Worm (Caenorhabditis elegans) whole organism, L1 larva: Measurements from ENCODE around the gene F56B3.9.

Source experiments
- C04F5.9 ChIP-seq: sonication (generic microtip); optimal IDR thresholded peaks from 2 replicates; lab custom pipeline; 2016; ENCODE audit warnings: missing genetic modification characterization, missing compliant biosample characterization
- C34B4.2 ChIP-seq: sonication (generic microtip); optimal IDR thresholded peaks from 2 replicates; lab custom pipeline; 2017; ENCODE audit warnings: mild to moderate bottlenecking, missing genetic modification characterization, missing compliant biosample characterization
- F16B12.6 ChIP-seq: fragments of 150-350 bp; optimal IDR thresholded peaks from 2 replicates; lab custom pipeline; 2014; ENCODE audit warnings: missing biosample characterization, missing genetic modification characterization
- aha-1 ChIP-seq: fragments of 150-350 bp; optimal IDR thresholded peaks from 2 replicates; lab custom pipeline; 2014; ENCODE audit warnings: missing biosample characterization, missing genetic modification characterization
- aly-2 ChIP-seq: fragments of 150-350 bp; optimal IDR thresholded peaks from 2 replicates; lab custom pipeline; 2014; ENCODE audit warnings: missing biosample characterization, missing genetic modification characterization
- ama-1 ChIP-seq: fragments of 150-350 bp; optimal IDR thresholded peaks from 2 replicates; lab custom pipeline; 2014
- blmp-1 ChIP-seq: fragments of 150-350 bp; optimal IDR thresholded peaks from 2 replicates; lab custom pipeline; 2014; ENCODE audit warnings: missing biosample characterization, missing genetic modification characterization
- ceh-63 ChIP-seq: fragments of 200-800 bp; sonication (Bioruptor generic); optimal IDR thresholded peaks from 2 replicates; lab custom pipeline; 2018; ENCODE audit warnings: mild to moderate bottlenecking, missing genetic modification characterization, missing compliant biosample characterization
- ceh-82 ChIP-seq, 3 experiments: fragments of 150-350 bp in 1 of 3; sonication (generic microtip) in 2 of 3; optimal IDR thresholded peaks; 2 replicates each; lab custom pipeline; 2014 to 2017; ENCODE audit warnings: missing biosample characterization in 3 of 3, missing genetic modification characterization in 3 of 3
- ceh-90 ChIP-seq: sonication (generic microtip); optimal IDR thresholded peaks from 2 replicates; lab custom pipeline; 2016; ENCODE audit warnings: missing genetic modification characterization, missing compliant biosample characterization
- dsc-1 ChIP-seq: sonication (generic microtip); optimal IDR thresholded peaks from 2 replicates; lab custom pipeline; 2016; ENCODE audit warnings: mild to moderate bottlenecking, missing genetic modification characterization, missing compliant biosample characterization
- efl-1 ChIP-seq, 4 experiments: fragments of 150-350 bp; optimal IDR thresholded peaks in 3 of 4; peaks in 1 of 4; 1 replicate in 1 of 4; 2 replicates in 3 of 4; lab custom pipeline; 2014; ENCODE audit warnings: missing biosample characterization in 2 of 4, missing genetic modification characterization in 2 of 4, missing genetic modification reagents in 2 of 4
- efl-3 ChIP-seq: fragments of 200-800 bp; sonication (Bioruptor generic); optimal IDR thresholded peaks from 2 replicates; lab custom pipeline; 2018; ENCODE audit warnings: mild to moderate bottlenecking, missing genetic modification characterization, missing compliant biosample characterization
- egl-13 ChIP-seq: sonication (generic microtip); optimal IDR thresholded peaks from 2 replicates; lab custom pipeline; 2016; ENCODE audit warnings: missing genotype, missing genetic modification reagents, missing genetic modification characterization, missing compliant biosample characterization
- elt-2 ChIP-seq: sonication (generic microtip); optimal IDR thresholded peaks from 2 replicates; lab custom pipeline; 2016; ENCODE audit warnings: missing genetic modification characterization, mild to moderate bottlenecking, inconsistent platforms, missing compliant biosample characterization, missing genetic modification reagents
- fkh-10 ChIP-seq: sonication (generic microtip); optimal IDR thresholded peaks from 2 replicates; lab custom pipeline; 2017; ENCODE audit warnings: missing biosample characterization, missing genetic modification reagents, missing genetic modification characterization
- hpl-2 ChIP-seq: fragments of 150-350 bp; optimal IDR thresholded peaks from 2 replicates; lab custom pipeline; 2014; ENCODE audit warnings: missing biosample characterization, missing genetic modification reagents, missing genetic modification characterization
- irx-1 ChIP-seq: sonication (generic microtip); optimal IDR thresholded peaks from 2 replicates; lab custom pipeline; 2016; ENCODE audit warnings: missing genetic modification characterization, missing compliant biosample characterization
- lin-13 ChIP-seq: fragments of 150-350 bp; optimal IDR thresholded peaks from 2 replicates; lab custom pipeline; 2014; ENCODE audit warnings: missing biosample characterization, missing genetic modification reagents, missing genetic modification characterization
- lin-14 ChIP-seq: fragments of 200-800 bp; sonication (Bioruptor generic); optimal IDR thresholded peaks from 2 replicates; lab custom pipeline; 2018; ENCODE audit warnings: mild to moderate bottlenecking, missing genetic modification characterization, moderate library complexity, missing compliant biosample characterization
- lin-15B ChIP-seq: fragments of 150-350 bp; sonication (generic microtip); optimal IDR thresholded peaks from 3 replicates; lab custom pipeline; 2014; ENCODE audit warnings: missing biosample characterization, missing genetic modification characterization
- lir-3 ChIP-seq: sonication (generic microtip); optimal IDR thresholded peaks from 2 replicates; lab custom pipeline; 2016; ENCODE audit warnings: mild to moderate bottlenecking, missing genetic modification characterization, moderate library complexity, missing compliant biosample characterization; ENCODE audit not compliant: poor library complexity
- mdl-1 ChIP-seq, 2 experiments: fragments of 150-350 bp; optimal IDR thresholded peaks; 2 replicates each; lab custom pipeline; 2014 to 2017; ENCODE audit warnings: missing biosample characterization in 2 of 2, missing genetic modification characterization in 2 of 2, inconsistent platforms in 1 of 2
- mef-2 ChIP-seq: fragments of 150-350 bp; optimal IDR thresholded peaks from 2 replicates; lab custom pipeline; 2014; ENCODE audit warnings: missing biosample characterization, missing genetic modification characterization
- nhr-11 ChIP-seq: fragments of 150-350 bp; optimal IDR thresholded peaks from 2 replicates; lab custom pipeline; 2014; ENCODE audit warnings: missing biosample characterization, missing genetic modification characterization
- nhr-12 ChIP-seq: sonication (generic microtip); optimal IDR thresholded peaks from 2 replicates; lab custom pipeline; 2017; ENCODE audit warnings: missing biosample characterization, missing genetic modification characterization
- nhr-237 ChIP-seq: fragments of 150-350 bp; optimal IDR thresholded peaks from 2 replicates; lab custom pipeline; 2014; ENCODE audit warnings: missing biosample characterization, missing genetic modification characterization
- nhr-28 ChIP-seq: fragments of 150-350 bp; optimal IDR thresholded peaks from 2 replicates; lab custom pipeline; 2014; ENCODE audit warnings: missing biosample characterization, missing genetic modification characterization
- nhr-47 ChIP-seq: sonication (generic microtip); optimal IDR thresholded peaks from 2 replicates; lab custom pipeline; 2016; ENCODE audit warnings: mild to moderate bottlenecking, missing genetic modification characterization, moderate library complexity, missing compliant biosample characterization
- nhr-76 ChIP-seq: sonication (generic microtip); optimal IDR thresholded peaks from 2 replicates; lab custom pipeline; 2017; ENCODE audit warnings: missing biosample characterization, missing genetic modification characterization
- nhr-77 ChIP-seq: fragments of 150-350 bp; optimal IDR thresholded peaks from 2 replicates; lab custom pipeline; 2014; ENCODE audit warnings: missing biosample characterization, missing genetic modification characterization
- nhr-85 ChIP-seq: sonication (generic microtip); peaks from one replicate; lab custom pipeline; 2016; ENCODE audit warnings: missing genetic modification characterization, inconsistent platforms, missing compliant biosample characterization
- nhr-90 ChIP-seq: sonication (generic microtip); optimal IDR thresholded peaks from 2 replicates; lab custom pipeline; 2016; ENCODE audit warnings: mild to moderate bottlenecking, missing genetic modification characterization, missing compliant biosample characterization; ENCODE audit not compliant: poor library complexity
- pag-3 ChIP-seq: sonication (generic microtip); optimal IDR thresholded peaks from 2 replicates; lab custom pipeline; 2017; ENCODE audit warnings: missing genetic modification characterization, mild to moderate bottlenecking, missing compliant biosample characterization, antibody characterized with exemption, borderline replicate concordance; ENCODE audit not compliant: insufficient read depth
- rnt-1 ChIP-seq: sonication (generic microtip); optimal IDR thresholded peaks from 2 replicates; lab custom pipeline; 2016; ENCODE audit warnings: mild to moderate bottlenecking, missing genetic modification characterization, moderate library complexity, missing compliant biosample characterization
- skn-1 ChIP-seq: fragments of 150-350 bp; optimal IDR thresholded peaks from 2 replicates; lab custom pipeline; 2014; ENCODE audit warnings: missing biosample characterization, missing genetic modification characterization
- snu-23 ChIP-seq: sonication (generic microtip); optimal IDR thresholded peaks from 2 replicates; lab custom pipeline; 2016; ENCODE audit warnings: missing genetic modification characterization, missing compliant biosample characterization
- swsn-7 ChIP-seq: sonication (generic microtip); optimal IDR thresholded peaks from 2 replicates; lab custom pipeline; 2016; ENCODE audit warnings: missing genetic modification characterization, missing compliant biosample characterization
- tbx-2 ChIP-seq: sonication (generic microtip); optimal IDR thresholded peaks from 2 replicates; lab custom pipeline; 2016; ENCODE audit warnings: missing genetic modification characterization, missing compliant biosample characterization
- unc-30 ChIP-seq: sonication (generic microtip); optimal IDR thresholded peaks from 2 replicates; lab custom pipeline; 2017; ENCODE audit warnings: missing biosample characterization, missing genetic modification characterization
- unc-62 ChIP-seq: fragments of 150-350 bp; optimal IDR thresholded peaks from 2 replicates; lab custom pipeline; 2014; ENCODE audit warnings: missing biosample characterization, missing genetic modification reagents, missing genetic modification characterization
- unc-86 ChIP-seq: sonication (generic microtip); optimal IDR thresholded peaks from 2 replicates; lab custom pipeline; 2016; ENCODE audit warnings: missing genetic modification characterization, missing compliant biosample characterization
- zag-1 ChIP-seq: fragments of 150-350 bp; optimal IDR thresholded peaks from 2 replicates; lab custom pipeline; 2014; ENCODE audit warnings: missing biosample characterization, missing genetic modification characterization
- ztf-4 ChIP-seq: fragments of 150-350 bp; optimal IDR thresholded peaks from 2 replicates; lab custom pipeline; 2014; ENCODE audit warnings: missing biosample characterization, missing genetic modification characterization

The F56B3.9 gene

DNA sequence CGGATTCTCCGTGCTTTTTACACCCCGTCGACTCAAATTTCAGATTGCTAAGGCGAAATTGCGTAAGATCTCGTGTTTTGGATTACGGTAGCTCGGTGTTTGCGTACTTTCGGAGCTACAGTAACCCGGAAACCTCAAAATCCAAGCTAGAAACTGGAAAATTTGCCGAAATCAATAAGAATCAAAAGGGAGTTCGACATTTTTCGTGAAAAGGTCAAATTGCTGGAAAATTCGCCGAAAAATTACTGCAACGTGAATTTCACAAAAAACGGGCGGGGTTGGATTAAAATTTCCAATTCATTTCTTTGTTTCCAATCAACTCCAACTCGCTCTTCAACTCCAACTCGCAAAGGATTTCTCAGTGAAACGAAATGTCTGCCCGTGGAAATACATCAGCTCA, 16.6 kb downstream of the F56B3.9 start, which contains the start of gene F56B3.6:
F56B3.6 (plus strand) TSS at position 301 of the 400 bp plus-strand sequence.
- TF ChIP-seq efl-1 (optimal IDR thresholded peaks at IDR 0.05; lab: Kevin White, UChicago) (no peak), efl-1 (GFP tag; optimal IDR thresholded peaks at IDR 0.05 in 1 of 2; lab: Kevin White, UChicago) (no peak), rnt-1 (no peak), skn-1 (no peak), lir-3 (tag; lab: Kevin White, UChicago) (no peak), zag-1 (tag; lab: Kevin White, UChicago) (no peak), nhr-28 (tag; lab: Kevin White, UChicago) (no peak)

DNA sequence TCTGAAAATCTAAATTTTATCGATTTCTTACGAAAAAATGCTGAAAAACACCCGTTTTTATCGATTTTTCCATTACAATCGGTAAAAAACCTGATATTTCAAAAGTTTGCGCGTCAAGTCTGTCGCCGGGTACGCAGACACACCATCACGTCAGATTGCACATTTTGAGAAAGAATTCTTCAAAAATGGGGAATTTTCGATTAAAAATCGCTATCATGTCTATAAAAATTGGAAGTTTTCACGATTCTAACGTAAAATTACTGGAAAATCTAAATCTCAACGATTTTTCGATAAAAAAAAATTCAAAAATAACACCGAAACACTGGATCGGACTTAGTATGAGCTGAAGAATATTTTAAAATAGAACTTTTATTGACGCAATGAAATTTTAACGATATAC, 23.1 kb downstream of the F56B3.9 start, which contains the start of gene F56B3.4:
F56B3.4 (minus strand) TSS at position 1 of the 400 bp plus-strand sequence.
- no peak for TF ChIP-seq lin-15B (tag; lab: Kevin White, UChicago)
- peak; percentile 7 for TF ChIP-seq F16B12.6
- TF ChIP-seq efl-1 (optimal IDR thresholded peaks at IDR 0.05; lab: Kevin White, UChicago): peak in 1 of 2 experiments; percentile 41
- TF ChIP-seq efl-1 (GFP tag; optimal IDR thresholded peaks at IDR 0.05 in 1 of 2; lab: Kevin White, UChicago): no peak

- TF ChIP-seq swsn-7 (tag; lab: Kevin White, UChicago): no peak
- peak; percentile 58 for TF ChIP-seq F16B12.6
- peak; percentile 9 to 22 for TF ChIP-seq efl-1 (optimal IDR thresholded peaks at IDR 0.05; lab: Kevin White, UChicago)
- TF ChIP-seq efl-1 (GFP tag; optimal IDR thresholded peaks at IDR 0.05 in 1 of 2; lab: Kevin White, UChicago): peak in 1 of 2 experiments; percentile 26
- TF ChIP-seq, all 84 proteins: peak for 2
Measured at ce11 chrIV:795383-795872, 24.3 kb downstream of the F56B3.9 start, which contains the start of gene skr-18. Gene skr-18 (minus strand): TSS chrIV:795433.

- TF ChIP-seq mdl-1 (tag; optimal IDR thresholded peaks at IDR 0.05; lab: Kevin White, UChicago): no peak
- peak; percentile 95 for TF ChIP-seq nhr-85
- peak; percentile 50 for TF ChIP-seq nhr-237 (tag; lab: Kevin White, UChicago)
- peak; percentile 44 for TF ChIP-seq nhr-77 (tag; lab: Kevin White, UChicago)
- no peak for TF ChIP-seq nhr-12
- no peak for TF ChIP-seq ztf-4 (tag; lab: Kevin White, UChicago)
- no peak for TF ChIP-seq fkh-10 (GFP tag; lab: Kevin White, UChicago)
- no peak for TF ChIP-seq unc-30 (tag; lab: Kevin White, UChicago)
- TF ChIP-seq nhr-76: no peak
- TF ChIP-seq lin-13 (GFP tag; lab: Kevin White, UChicago): peak; percentile 47
- no peak for TF ChIP-seq ceh-63 (GFP tag; lab: Kevin White, UChicago)
- no peak for TF ChIP-seq pag-3 (tag; lab: Kevin White, UChicago)
- TF ChIP-seq nhr-90 (tag; lab: Kevin White, UChicago): peak; percentile 96
- TF ChIP-seq efl-1 (optimal IDR thresholded peaks at IDR 0.05; lab: Kevin White, UChicago): peak; percentile 65 to 78
- peak; percentile 74 to 93 for TF ChIP-seq efl-1 (GFP tag; optimal IDR thresholded peaks at IDR 0.05 in 1 of 2; lab: Kevin White, UChicago)
- TF ChIP-seq aha-1 (tag; lab: Kevin White, UChicago): no peak
- peak; percentile 85 for TF ChIP-seq swsn-7 (tag; lab: Kevin White, UChicago)
- peak; percentile 44 for TF ChIP-seq aly-2 (tag; lab: Kevin White, UChicago)
- TF ChIP-seq ceh-82 (tag; optimal IDR thresholded peaks at IDR 0.05; lab: Kevin White, UChicago): peak; percentile 5 to 58 (median 20)
- TF ChIP-seq lir-3 (tag; lab: Kevin White, UChicago): no peak
- TF ChIP-seq unc-62 (GFP tag; lab: Kevin White, UChicago): no peak
- no peak for TF ChIP-seq C34B4.2 (tag; lab: Kevin White, UChicago)
- TF ChIP-seq snu-23: peak; percentile 92
- peak; percentile 91 for TF ChIP-seq tbx-2
- peak; percentile 87 for TF ChIP-seq egl-13 (tag; lab: Kevin White, UChicago)
- TF ChIP-seq elt-2: peak; percentile 68
- TF ChIP-seq nhr-11 (tag; lab: Kevin White, UChicago): no peak
- TF ChIP-seq irx-1 (tag; lab: Kevin White, UChicago): peak; percentile 84
- TF ChIP-seq lin-14: peak; percentile 93
- peak; percentile 72 for TF ChIP-seq efl-3 (GFP tag; lab: Kevin White, UChicago)
- TF ChIP-seq ama-1: no peak
- TF ChIP-seq ceh-90 (tag; lab: Kevin White, UChicago): peak; percentile 80
- peak; percentile 76 for TF ChIP-seq lin-15B (tag; lab: Kevin White, UChicago)
- TF ChIP-seq C04F5.9 (tag; lab: Kevin White, UChicago): peak; percentile 87
- TF ChIP-seq nhr-47 (tag; lab: Kevin White, UChicago): peak; percentile 94
- peak; percentile 79 for TF ChIP-seq unc-86 (tag; lab: Kevin White, UChicago)
- no peak for TF ChIP-seq hpl-2 (GFP tag; lab: Kevin White, UChicago)
- TF ChIP-seq blmp-1 (tag; lab: Kevin White, UChicago): no peak
- TF ChIP-seq dsc-1: peak; percentile 88
- no peak for TF ChIP-seq mef-2 (tag; lab: Kevin White, UChicago)
Measured at ce11 chrIV:796521-797073, 25.4 kb downstream of the F56B3.9 start, which contains the start of the genes F56B3.11 and ech-5. Gene F56B3.11 (minus strand): TSS chrIV:796571. Gene ech-5 (plus strand): TSS chrIV:797023.
